Fruit fly (Drosophila melanogaster): ENCODE data around the gene CG42728.
A peak's percentile ranks its signal among the peaks of the same experiment; 100 is the strongest.

CG42728 gene

DNA sequence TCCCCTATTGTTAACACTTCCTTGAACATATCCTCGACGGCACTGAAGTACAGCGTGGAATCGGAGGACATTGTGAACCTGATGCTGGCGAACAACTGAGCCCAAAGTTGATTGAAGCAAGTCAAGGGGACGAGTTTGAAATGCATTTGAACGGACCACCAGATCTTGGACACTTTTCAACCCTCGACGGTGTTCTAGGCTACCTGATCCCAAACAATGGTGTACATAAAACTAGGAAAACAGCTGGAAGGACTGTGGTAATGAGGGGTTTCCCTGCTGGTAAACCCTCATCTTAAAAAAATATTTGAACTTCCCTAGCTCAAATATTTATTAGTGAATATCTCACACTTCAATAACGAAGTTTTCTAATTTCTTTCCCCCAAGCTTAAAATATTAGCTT lies 11.0 kb downstream of the CG42728 start, which contains the start of gene CG13454:
Gene CG13454 (minus strand): TSS at position 101 of the 400 bp plus-strand sequence.
- no peak for TF ChIP-seq Eip75B (GFP tag; optimal IDR thresholded peaks at IDR 0.05)
- no peak for TF ChIP-seq CG3032 (tag; optimal IDR thresholded peaks at IDR 0.05)
- TF ChIP-seq CG10669 (GFP tag; optimal IDR thresholded peaks at IDR 0.05) = no peak
- no peak for TF ChIP-seq Smox (GFP tag; optimal IDR thresholded peaks at IDR 0.05)
- TF ChIP-seq spab (GFP tag; optimal IDR thresholded peaks at IDR 0.05) = no peak
- no peak for TF ChIP-seq CG31627 (GFP tag; optimal IDR thresholded peaks at IDR 0.05)
- no peak for TF ChIP-seq CG7368 (GFP tag; optimal IDR thresholded peaks at IDR 0.05)
- TF ChIP-seq esn (GFP tag; optimal IDR thresholded peaks at IDR 0.05) = no peak
- TF ChIP-seq CG6792 (GFP tag; optimal IDR thresholded peaks at IDR 0.05) = no peak

DNA sequence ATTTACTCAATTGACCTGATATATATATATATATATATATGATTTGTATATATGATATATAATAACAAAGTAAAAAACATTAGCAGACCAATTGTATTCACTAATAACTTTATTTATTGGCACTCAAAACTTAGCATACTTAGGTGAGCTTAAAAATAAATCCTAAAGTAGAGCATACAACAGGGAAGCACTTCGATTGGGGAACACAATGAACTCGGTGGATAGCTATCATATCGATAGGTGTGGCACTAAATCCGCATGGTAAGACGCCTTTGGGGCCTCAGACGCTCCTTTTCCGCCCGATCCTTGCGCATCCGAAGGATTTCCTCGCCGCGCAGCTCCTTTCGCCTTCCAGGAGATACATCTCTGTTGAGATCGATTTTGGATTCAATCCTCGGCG lies 11.6 kb downstream of the CG42728 start:
- TF ChIP-seq CG10631 (GFP tag; optimal IDR thresholded peaks at IDR 0.05) (no peak), CG3919 (GFP tag; optimal IDR thresholded peaks at IDR 0.05) (no peak), dac (GFP tag; optimal IDR thresholded peaks at IDR 0.05) (no peak), eg (GFP tag; IDR thresholded peaks at IDR 0.05) (no peak), CG6854 (GFP tag; optimal IDR thresholded peaks at IDR 0.05) (no peak), CG8319 (GFP tag; optimal IDR thresholded peaks at IDR 0.05) (no peak), pdm3 (GFP tag; optimal IDR thresholded peaks at IDR 0.05) (no peak), CG15336 (GFP tag; IDR thresholded peaks at IDR 0.05) (no peak), spab (GFP tag; optimal IDR thresholded peaks at IDR 0.05) (no peak), CG31627 (GFP tag; optimal IDR thresholded peaks at IDR 0.05) (no peak), Eip78C (GFP tag) (no peak), Sox102F (GFP tag; optimal IDR thresholded peaks at IDR 0.05) (no peak), CG4318 (GFP tag; optimal IDR thresholded peaks at IDR 0.05) (no peak)

DNA sequence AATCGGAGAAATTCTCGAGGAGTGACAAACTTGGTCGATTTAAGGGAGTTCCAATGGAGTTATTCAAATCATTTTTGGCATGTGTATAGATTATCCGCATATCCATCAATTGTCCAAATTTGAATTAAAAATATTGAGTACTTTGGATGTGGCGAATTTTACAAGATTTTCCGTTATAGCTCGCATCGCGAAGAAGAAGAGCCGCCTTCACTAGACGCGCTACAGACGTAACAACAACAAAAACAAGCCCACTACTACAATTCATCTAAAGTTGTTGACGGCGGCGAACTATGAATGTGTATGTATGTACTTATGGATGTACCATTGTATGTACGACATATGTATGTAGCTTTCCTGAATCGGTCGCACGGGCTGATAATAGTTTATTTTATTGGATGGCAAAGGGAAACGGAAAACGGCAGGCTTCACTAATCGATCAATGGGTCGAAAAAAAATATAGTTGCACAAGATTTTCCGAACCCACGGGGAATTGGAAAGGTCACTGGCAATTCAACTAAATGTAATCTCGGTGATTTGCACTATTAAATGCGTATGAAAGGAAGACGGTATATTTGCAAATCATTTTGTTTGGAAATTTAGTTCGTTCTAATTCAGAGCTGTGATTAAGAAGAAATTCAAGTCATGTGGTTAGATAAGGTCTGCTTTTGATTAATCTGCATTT lies 13.0 kb downstream of the CG42728 start:
- TF ChIP-seq CG15336 (GFP tag; IDR thresholded peaks at IDR 0.05) = peak; percentile 22; the same call in 1 of the 2 replicates
- TF ChIP-seq Lpt (GFP tag; optimal IDR thresholded peaks at IDR 0.05) = peak; percentile 17
- peak; percentile 11 for TF ChIP-seq Eip78C (GFP tag)
- no peak for TF ChIP-seq CG4318 (GFP tag; optimal IDR thresholded peaks at IDR 0.05)
- no peak for TF ChIP-seq Sox14 (GFP tag; optimal IDR thresholded peaks at IDR 0.05)

DNA sequence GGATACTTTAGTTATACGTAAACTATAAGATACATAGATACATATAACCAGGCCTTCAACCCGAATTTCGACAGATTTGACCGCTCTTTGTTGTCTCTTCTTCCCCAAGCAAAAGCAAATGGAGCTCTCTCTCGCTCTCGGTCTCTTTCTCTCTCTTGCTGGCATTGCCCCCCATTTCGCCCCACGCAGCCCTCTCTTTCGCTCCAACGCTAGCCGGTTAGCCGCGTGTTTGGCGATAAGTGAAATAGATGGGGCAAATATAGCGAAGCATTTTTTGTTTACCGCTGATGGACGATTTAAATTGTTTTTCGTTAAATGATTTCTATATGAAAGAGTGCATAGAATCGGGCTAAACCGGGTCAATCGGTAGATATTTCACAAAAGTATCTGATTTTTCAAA lies 13.6 kb downstream of the CG42728 start:
- peak; percentile 66 for TF ChIP-seq vri (GFP tag; optimal IDR thresholded peaks at IDR 0.05)
- TF ChIP-seq CG6792 (GFP tag; optimal IDR thresholded peaks at IDR 0.05) = no peak
- no peak for TF ChIP-seq Hr38 (GFP tag; optimal IDR thresholded peaks at IDR 0.05)
- TF ChIP-seq eg (GFP tag; IDR thresholded peaks at IDR 0.05) = no peak
- TF ChIP-seq pdm3 (GFP tag; optimal IDR thresholded peaks at IDR 0.05) = no peak
- peak; percentile 65 for TF ChIP-seq Eip78C (GFP tag)
- TF ChIP-seq CG11294 (GFP tag; IDR thresholded peaks at IDR 0.05) = no peak
- no peak for TF ChIP-seq Eip93F (GFP tag; optimal IDR thresholded peaks at IDR 0.05)
- TF ChIP-seq Smox (GFP tag; optimal IDR thresholded peaks at IDR 0.05) = no peak
- TF ChIP-seq CG15336 (GFP tag; IDR thresholded peaks at IDR 0.05) = peak; percentile 48; the same call in 1 of the 2 replicates
- TF ChIP-seq Sox14 (GFP tag; optimal IDR thresholded peaks at IDR 0.05) = peak; percentile 49
- no peak for TF ChIP-seq Hr4 (GFP tag; optimal IDR thresholded peaks at IDR 0.05)
- no peak for TF ChIP-seq Eip75B (GFP tag; optimal IDR thresholded peaks at IDR 0.05)
- TF ChIP-seq topi (GFP tag; optimal IDR thresholded peaks at IDR 0.05) = no peak
- TF ChIP-seq Met (GFP tag; optimal IDR thresholded peaks at IDR 0.05) = no peak
- TF ChIP-seq Ets21C (GFP tag; optimal IDR thresholded peaks at IDR 0.05) = no peak
- no peak; the same call in 2 of the 3 replicates for TF ChIP-seq CG6163 (GFP tag; IDR thresholded peaks at IDR 0.05)
- no peak for TF ChIP-seq Sox102F (GFP tag; optimal IDR thresholded peaks at IDR 0.05)
- no peak for TF ChIP-seq spab (GFP tag; optimal IDR thresholded peaks at IDR 0.05)
- TF ChIP-seq CG3032 (tag; optimal IDR thresholded peaks at IDR 0.05) = no peak
- no peak for TF ChIP-seq CG9139 (GFP tag; optimal IDR thresholded peaks at IDR 0.05)
- TF ChIP-seq fd85E (GFP tag; optimal IDR thresholded peaks at IDR 0.05) = no peak
- no peak for TF ChIP-seq CG8319 (GFP tag; optimal IDR thresholded peaks at IDR 0.05)
- TF ChIP-seq Lpt (GFP tag; optimal IDR thresholded peaks at IDR 0.05) = peak; percentile 38
- no peak for TF ChIP-seq svp (GFP tag)
- no peak for TF ChIP-seq salr (GFP tag; optimal IDR thresholded peaks at IDR 0.05)
- TF ChIP-seq Sox15 (GFP tag; optimal IDR thresholded peaks at IDR 0.05) = no peak
- TF ChIP-seq CG6854 (GFP tag; optimal IDR thresholded peaks at IDR 0.05) = peak; percentile 44
- no peak for TF ChIP-seq esn (GFP tag; optimal IDR thresholded peaks at IDR 0.05)
- TF ChIP-seq CG11902 (GFP tag; optimal IDR thresholded peaks at IDR 0.05) = no peak
- TF ChIP-seq CG16779 (tag; optimal IDR thresholded peaks at IDR 0.05) = no peak
- TF ChIP-seq CG8119 (GFP tag; IDR thresholded peaks at IDR 0.05) = peak; percentile 29; the same call in 1 of the 3 replicates
- TF ChIP-seq fkh (GFP tag; optimal IDR thresholded peaks at IDR 0.05) = peak; percentile 57
- no peak for TF ChIP-seq CG32006 (GFP tag; optimal IDR thresholded peaks at IDR 0.05)
- TF ChIP-seq lz (GFP tag; optimal IDR thresholded peaks at IDR 0.05) = no peak
- TF ChIP-seq dac (GFP tag; optimal IDR thresholded peaks at IDR 0.05) = no peak
- TF ChIP-seq CG6808 (GFP tag; optimal IDR thresholded peaks at IDR 0.05) = no peak
